Worm (Caenorhabditis elegans) whole organism, late embryonic: ENCODE results near the gene R09H10.2.

Experiments
- ama-1 ChIP-seq: fragments of 150-350 bp; optimal IDR thresholded peaks from 2 replicates; lab custom pipeline; 2014
- lim-6 ChIP-seq: sonication (generic microtip); optimal IDR thresholded peaks from 2 replicates; lab custom pipeline; 2016; ENCODE audit warnings: missing genetic modification characterization, missing compliant biosample characterization
- lin-11 ChIP-seq: fragments of 200-800 bp; sonication (Bioruptor generic); optimal IDR thresholded peaks from 2 replicates; lab custom pipeline; 2018; ENCODE audit warnings: mild to moderate bottlenecking, missing genetic modification characterization, missing compliant biosample characterization
- nhr-11 ChIP-seq: fragments of 150-350 bp; optimal IDR thresholded peaks from 2 replicates; lab custom pipeline; 2014; ENCODE audit warnings: missing biosample characterization, missing genetic modification characterization

- no peak for TF ChIP-seq lin-11 (tag; lab: Kevin White, UChicago)
- no peak for TF ChIP-seq nhr-11 (tag; lab: Kevin White, UChicago)
- no peak for TF ChIP-seq lim-6
- no peak for TF ChIP-seq ama-1 (lab: Kevin White, UChicago)
Observed at ce11 chrIV:10578367-10578766, 24.4 kb upstream of the R09H10.2 start, which contains the start of gene lgc-43.
